Worm (Caenorhabditis elegans): ENCODE results near the gene clec-65.

Gene clec-65

ce11 chrII:12921478-12921877 is 20.4 kb downstream of the clec-65 start:
- TF ChIP-seq snpc-4 (tag; optimal IDR thresholded peaks at IDR 0.05) (no peak), unc-62 (GFP tag; optimal IDR thresholded peaks at IDR 0.05 in 1 of 2) (peak in 1 of 2 experiments; percentile 98), unc-62 (tag; optimal IDR thresholded peaks at IDR 0.05) (no peak)

- TF ChIP-seq lin-38 (GFP tag; IDR thresholded peaks at IDR 0.05) = peak; percentile 61
- peak; percentile 86 for TF ChIP-seq Y48G9A.11 (GFP tag; IDR thresholded peaks at IDR 0.05)
- no peak for TF ChIP-seq gei-8 (GFP tag; optimal IDR thresholded peaks at IDR 0.05)
- TF ChIP-seq zfp-3 (GFP tag; conservative IDR thresholded peaks at IDR 0.05) = no peak
- TF ChIP-seq nhr-11 (tag; optimal IDR thresholded peaks at IDR 0.05) = no peak
- TF ChIP-seq nhr-76 (tag; optimal IDR thresholded peaks at IDR 0.05) = no peak
- TF ChIP-seq arid-1 (GFP tag; conservative IDR thresholded peaks at IDR 0.05) = peak; percentile 67; the same call in 1 of the 2 replicates
- TF ChIP-seq dmd-9 (GFP tag; IDR thresholded peaks at IDR 0.05) = no peak
Observed at ce11 chrII:12923225-12923624, 22.1 kb downstream of the clec-65 start.

ce11 chrII:12925551-12925950 is 24.4 kb downstream of the clec-65 start, which contains the start of gene F58G1.8:
F58G1.8 (minus strand) TSS chrII:12925651.
- no peak for TF ChIP-seq daf-8 (GFP tag; IDR thresholded peaks at IDR 0.05)
- no peak for TF ChIP-seq unc-39 (tag; optimal IDR thresholded peaks at IDR 0.05)
- no peak for TF ChIP-seq nhr-25 (tag; optimal IDR thresholded peaks at IDR 0.05; ENCODE audit: borderline replicate concordance, insufficient read depth)
- TF ChIP-seq unc-62 (GFP tag; optimal IDR thresholded peaks at IDR 0.05 in 1 of 2) = no peak
- no peak for TF ChIP-seq unc-62 (tag; optimal IDR thresholded peaks at IDR 0.05)
- no peak for TF ChIP-seq lsy-2 (tag; optimal IDR thresholded peaks at IDR 0.05)
- no peak for TF ChIP-seq nhr-10 (tag; optimal IDR thresholded peaks at IDR 0.05)
- no peak for TF ChIP-seq tra-1 (GFP tag; IDR thresholded peaks at IDR 0.05)
- no peak for TF ChIP-seq aly-2 (tag; optimal IDR thresholded peaks at IDR 0.05)
- no peak for TF ChIP-seq set-16 (GFP tag; IDR thresholded peaks at IDR 0.05)
- TF ChIP-seq rbr-2 (tag; optimal IDR thresholded peaks at IDR 0.05) = no peak
- TF ChIP-seq zip-2 (tag; optimal IDR thresholded peaks at IDR 0.05) = no peak
- no peak for TF ChIP-seq ztf-11 (tag; optimal IDR thresholded peaks at IDR 0.05)
- no peak for TF ChIP-seq vab-7 (GFP tag; IDR thresholded peaks at IDR 0.05)
- no peak for TF ChIP-seq mes-2 (tag; optimal IDR thresholded peaks at IDR 0.05; ENCODE audit: poor library complexity, severe bottlenecking)
- TF ChIP-seq ceh-62 (tag; optimal IDR thresholded peaks at IDR 0.05) = no peak
- TF ChIP-seq T26A8.4 (GFP tag; IDR thresholded peaks at IDR 0.05) = no peak
- TF ChIP-seq jun-1 (tag; optimal IDR thresholded peaks at IDR 0.05) = no peak
- no peak for TF ChIP-seq ZK546.5 (tag; optimal IDR thresholded peaks at IDR 0.05)
- TF ChIP-seq egl-43 (GFP tag; IDR thresholded peaks at IDR 0.05) = no peak

ce11 chrII:12928241-12928640 is 27.1 kb downstream of the clec-65 start, which contains the start of gene F58G1.3:
F58G1.3 (minus strand) TSS chrII:12928341.
- TF ChIP-seq ztf-7 (tag; optimal IDR thresholded peaks at IDR 0.05) (no peak), ceh-82 (tag; optimal IDR thresholded peaks at IDR 0.05) (no peak), mdl-1 (tag; optimal IDR thresholded peaks at IDR 0.05) (no peak), egl-27 (tag; optimal IDR thresholded peaks at IDR 0.05) (no peak), nhr-77 (tag; optimal IDR thresholded peaks at IDR 0.05) (no peak), pha-4 (GFP tag; IDR thresholded peaks at IDR 0.05) (no peak), pha-4 (tag; optimal IDR thresholded peaks at IDR 0.05) (no peak), mxl-3 (GFP tag; optimal IDR thresholded peaks at IDR 0.05) (no peak), ceh-20 (GFP tag; IDR thresholded peaks at IDR 0.05) (no peak), duxl-1 (tag; optimal IDR thresholded peaks at IDR 0.05; ENCODE audit: poor library complexity) (no peak), nhr-41 (GFP tag; IDR thresholded peaks at IDR 0.05) (no peak), sdz-12 (GFP tag; optimal IDR thresholded peaks at IDR 0.05) (no peak), hif-1 (tag; optimal IDR thresholded peaks at IDR 0.05) (no peak), daf-8 (GFP tag; IDR thresholded peaks at IDR 0.05) (no peak), aly-2 (tag; optimal IDR thresholded peaks at IDR 0.05) (no peak), gei-8 (GFP tag; optimal IDR thresholded peaks at IDR 0.05) (no peak), zfp-3 (GFP tag; conservative IDR thresholded peaks at IDR 0.05) (no peak), Y5F2A.4 (GFP tag; optimal IDR thresholded peaks at IDR 0.05) (no peak)

Data from whole organism, L4 larva.